Fruit fly (Drosophila melanogaster): ENCODE data around the gene CG14662.
A peak's percentile ranks its signal among the peaks of the same experiment; 100 is the strongest.

The CG14662 gene

dm6 chr3R:4974514-4975314, 9.3 kb downstream of the CG14662 start (continued):
- TF ChIP-seq CG12299 (tag; optimal IDR thresholded peaks at IDR 0.05) (no peak), bcd (GFP tag; optimal IDR thresholded peaks at IDR 0.05) (peak; percentile 5), CG33557 (GFP tag; optimal IDR thresholded peaks at IDR 0.05) (no peak), bbx (GFP tag; IDR thresholded peaks at IDR 0.05; ENCODE audit: partially characterized antibody) (no peak), CG3407 (GFP tag; optimal IDR thresholded peaks at IDR 0.05) (peak; percentile 5), HmgD (GFP tag; optimal IDR thresholded peaks at IDR 0.05) (peak; percentile 11), B-H1 (GFP tag; IDR thresholded peaks at IDR 0.05) (no peak), CG11085 (GFP tag; IDR thresholded peaks at IDR 0.05) (no peak), CG11695 (GFP tag; IDR thresholded peaks at IDR 0.05) (no peak), CG17361 (GFP tag; IDR thresholded peaks at IDR 0.05) (no peak), dmrt11E (tag; optimal IDR thresholded peaks at IDR 0.05) (no peak), Meics (GFP tag; optimal IDR thresholded peaks at IDR 0.05) (no peak), CG31365 (tag; optimal IDR thresholded peaks at IDR 0.05) (no peak), Hmx (GFP tag; optimal IDR thresholded peaks at IDR 0.05) (no peak), bowl (GFP tag; IDR thresholded peaks at IDR 0.05) (no peak), CG43689 (GFP tag; IDR thresholded peaks at IDR 0.05) (no peak), knrl (GFP tag; IDR thresholded peaks at IDR 0.05; ENCODE audit: partially characterized antibody) (no peak), pb (GFP tag; optimal IDR thresholded peaks at IDR 0.05) (no peak), vnd (GFP tag; IDR thresholded peaks at IDR 0.05; ENCODE audit: partially characterized antibody) (no peak), ems (GFP tag; optimal IDR thresholded peaks at IDR 0.05) (no peak), HLH54F (GFP tag; optimal IDR thresholded peaks at IDR 0.05) (no peak), unc-4 (GFP tag; IDR thresholded peaks at IDR 0.05; ENCODE audit: partially characterized antibody) (no peak), dati (GFP tag; IDR thresholded peaks at IDR 0.05) (no peak), Sry-β (GFP tag; optimal IDR thresholded peaks at IDR 0.05) (peak; percentile 2), gro (GFP tag; optimal IDR thresholded peaks at IDR 0.05) (no peak), inv (GFP tag; IDR thresholded peaks at IDR 0.05; ENCODE audit: partially characterized antibody) (no peak), Ets65A (GFP tag) (peak; percentile 86), CG4854 (GFP tag; optimal IDR thresholded peaks at IDR 0.05) (no peak), jing (GFP tag; optimal IDR thresholded peaks at IDR 0.05) (no peak), CG7839 (tag; optimal IDR thresholded peaks at IDR 0.05) (peak; percentile 13), CG12155 (GFP tag; optimal IDR thresholded peaks at IDR 0.05) (no peak), da (GFP tag; optimal IDR thresholded peaks at IDR 0.05) (no peak), YL-1 (GFP tag; optimal IDR thresholded peaks at IDR 0.05) (peak; percentile 8), eve (GFP tag; optimal IDR thresholded peaks at IDR 0.05) (peak in 1 of 2 experiments; percentile 68), trem (tag; optimal IDR thresholded peaks at IDR 0.05) (no peak), Dll (GFP tag; IDR thresholded peaks at IDR 0.05; ENCODE audit: partially characterized antibody) (no peak), CoRest (tag; optimal IDR thresholded peaks at IDR 0.05) (peak; percentile 14), CG8944 (GFP tag; optimal IDR thresholded peaks at IDR 0.05) (no peak), CG16815 (GFP tag; optimal IDR thresholded peaks at IDR 0.05) (no peak), exex (tag; optimal IDR thresholded peaks at IDR 0.05) (no peak), ato (GFP tag; IDR thresholded peaks at IDR 0.05; ENCODE audit: partially characterized antibody) (no peak), chinmo (GFP tag; IDR thresholded peaks at IDR 0.05; ENCODE audit: partially characterized antibody) (no peak), CG8281 (tag; optimal IDR thresholded peaks at IDR 0.05) (no peak), CG7372 (GFP tag; IDR thresholded peaks at IDR 0.05) (no peak), gt (GFP tag; IDR thresholded peaks at IDR 0.05) (no peak), chm (GFP tag; IDR thresholded peaks at IDR 0.05) (peak; percentile 47; the same call in 1 of the 2 replicates), fd96Cb (tag; optimal IDR thresholded peaks at IDR 0.05) (no peak), CG15073 (GFP tag; optimal IDR thresholded peaks at IDR 0.05) (no peak), CG14441 (GFP tag; IDR thresholded peaks at IDR 0.05) (no peak), MESR4 (GFP tag; optimal IDR thresholded peaks at IDR 0.05) (no peak)
